Fruit fly (Drosophila melanogaster): Measurements from ENCODE around the gene GatC.

GatC gene

dm6 chr2L:13847625-13848024 lies 14.7 kb upstream of the GatC start, which contains the start of gene CG7953:
Gene CG7953 (plus strand): TSS chr2L:13847925.
- TF ChIP-seq Vsx2 (GFP tag; optimal IDR thresholded peaks at IDR 0.05; ENCODE audit: partially characterized antibody) (peak; percentile 3), Rel (GFP tag; optimal IDR thresholded peaks at IDR 0.05) (no peak), Rel (tag; optimal IDR thresholded peaks at IDR 0.05) (peak; percentile 70), N (GFP tag; optimal IDR thresholded peaks at IDR 0.05) (no peak)

dm6 chr2L:13846239-13846802 lies 13.4 kb upstream of the GatC start, which contains the start of gene CG7916:
Gene CG7916 (plus strand): TSS chr2L:13846752.
- TF ChIP-seq h (GFP tag; optimal IDR thresholded peaks at IDR 0.05) (peak; percentile 27), sage (GFP tag; optimal IDR thresholded peaks at IDR 0.05) (no peak)

dm6 chr2L:13845178-13845577 lies 12.3 kb upstream of the GatC start, which contains the start of gene CG8997:
Gene CG8997 (minus strand): TSS chr2L:13845325.
- TF ChIP-seq br (GFP tag; optimal IDR thresholded peaks at IDR 0.05) (peak; percentile 51), jim (GFP tag; optimal IDR thresholded peaks at IDR 0.05) (peak; percentile 36), rgr (GFP tag; optimal IDR thresholded peaks at IDR 0.05) (peak; percentile 7), N (GFP tag; optimal IDR thresholded peaks at IDR 0.05) (no peak), Hr83 (GFP tag; optimal IDR thresholded peaks at IDR 0.05; ENCODE audit: poor library complexity, severe bottlenecking) (peak; percentile 71), Jra (GFP tag; optimal IDR thresholded peaks at IDR 0.05) (peak; percentile 61), h (GFP tag; optimal IDR thresholded peaks at IDR 0.05) (peak; percentile 67), CrebA (GFP tag; optimal IDR thresholded peaks at IDR 0.05; ENCODE audit: borderline replicate concordance) (peak; percentile 57), CG32264 (GFP tag; optimal IDR thresholded peaks at IDR 0.05) (no peak), Abd-B (GFP tag; optimal IDR thresholded peaks at IDR 0.05) (no peak), dsf (GFP tag; optimal IDR thresholded peaks at IDR 0.05; ENCODE audit: borderline replicate concordance) (no peak), Hnf4 (GFP tag; optimal IDR thresholded peaks at IDR 0.05) (peak; percentile 58), Rel (GFP tag; optimal IDR thresholded peaks at IDR 0.05) (no peak), Rel (tag; optimal IDR thresholded peaks at IDR 0.05) (peak; percentile 23), OdsH (GFP tag; optimal IDR thresholded peaks at IDR 0.05) (peak; percentile 15), Vsx2 (GFP tag; optimal IDR thresholded peaks at IDR 0.05; ENCODE audit: partially characterized antibody) (peak; percentile 42), foxo (GFP tag; optimal IDR thresholded peaks at IDR 0.05) (peak in 1 of 2 experiments; percentile 5)

- no peak for TF ChIP-seq lola (GFP tag; optimal IDR thresholded peaks at IDR 0.05)
- no peak for TF ChIP-seq br (GFP tag; optimal IDR thresholded peaks at IDR 0.05)
- TF ChIP-seq Jra (GFP tag; optimal IDR thresholded peaks at IDR 0.05), result no peak
- no peak for TF ChIP-seq ey (GFP tag; optimal IDR thresholded peaks at IDR 0.05)
- TF ChIP-seq psq (GFP tag; optimal IDR thresholded peaks at IDR 0.05), result peak; percentile 18
- TF ChIP-seq woc (GFP tag; optimal IDR thresholded peaks at IDR 0.05), result no peak
- no peak for TF ChIP-seq Mio (GFP tag; optimal IDR thresholded peaks at IDR 0.05)
- TF ChIP-seq Hr83 (GFP tag; optimal IDR thresholded peaks at IDR 0.05; ENCODE audit: poor library complexity, severe bottlenecking), result no peak
- no peak for TF ChIP-seq dl (GFP tag; optimal IDR thresholded peaks at IDR 0.05; ENCODE audit: insufficient read depth in 1 of 2, partially characterized antibody in 2 of 2)
- peak; percentile 57 for TF ChIP-seq HLH106 (tag; optimal IDR thresholded peaks at IDR 0.05)
- TF ChIP-seq jim (GFP tag; optimal IDR thresholded peaks at IDR 0.05), result no peak
- TF ChIP-seq Hnf4 (GFP tag; optimal IDR thresholded peaks at IDR 0.05), result no peak
- no peak for TF ChIP-seq CG9705 (GFP tag; optimal IDR thresholded peaks at IDR 0.05)
- no peak for TF ChIP-seq Rel (GFP tag; optimal IDR thresholded peaks at IDR 0.05)
- peak; percentile 20 for TF ChIP-seq Rel (tag; optimal IDR thresholded peaks at IDR 0.05)
- TF ChIP-seq Dif (GFP tag; optimal IDR thresholded peaks at IDR 0.05; ENCODE audit: partially characterized antibody), result no peak
- no peak for TF ChIP-seq Vsx2 (GFP tag; optimal IDR thresholded peaks at IDR 0.05; ENCODE audit: partially characterized antibody)
- peak in 1 of 2 experiments; percentile 61 for TF ChIP-seq foxo (GFP tag; optimal IDR thresholded peaks at IDR 0.05)
- TF ChIP-seq usp (GFP tag; optimal IDR thresholded peaks at IDR 0.05), result no peak
- peak; percentile 53 for TF ChIP-seq h (GFP tag; optimal IDR thresholded peaks at IDR 0.05)
- TF ChIP-seq rgr (GFP tag; optimal IDR thresholded peaks at IDR 0.05), result peak; percentile 39
- no peak for TF ChIP-seq CG32264 (GFP tag; optimal IDR thresholded peaks at IDR 0.05)
- TF ChIP-seq Sp1 (GFP tag; optimal IDR thresholded peaks at IDR 0.05), result peak; percentile 62
- no peak for TF ChIP-seq Myc (optimal IDR thresholded peaks at IDR 0.05)
- TF ChIP-seq Hr78 (GFP tag; optimal IDR thresholded peaks at IDR 0.05), result no peak
- no peak for TF ChIP-seq tai (GFP tag; optimal IDR thresholded peaks at IDR 0.05)
- no peak for TF ChIP-seq CrebA (GFP tag; optimal IDR thresholded peaks at IDR 0.05; ENCODE audit: borderline replicate concordance)
- no peak for TF ChIP-seq sv (GFP tag; optimal IDR thresholded peaks at IDR 0.05)
- TF ChIP-seq dsf (GFP tag; optimal IDR thresholded peaks at IDR 0.05; ENCODE audit: borderline replicate concordance), result no peak
- no peak for TF ChIP-seq pan (optimal IDR thresholded peaks at IDR 0.05)
- no peak for TF ChIP-seq N (GFP tag; optimal IDR thresholded peaks at IDR 0.05)
- TF ChIP-seq Abd-B (GFP tag; optimal IDR thresholded peaks at IDR 0.05), result no peak
- no peak for TF ChIP-seq Dfd (GFP tag; optimal IDR thresholded peaks at IDR 0.05)
- TF ChIP-seq sage (GFP tag; optimal IDR thresholded peaks at IDR 0.05), result no peak
- peak; percentile 26 for TF ChIP-seq fru (GFP tag; optimal IDR thresholded peaks at IDR 0.05)
- peak; percentile 50 for TF ChIP-seq brk (GFP tag; optimal IDR thresholded peaks at IDR 0.05)
- TF ChIP-seq OdsH (GFP tag; optimal IDR thresholded peaks at IDR 0.05), result peak; percentile 50
- TF ChIP-seq dmrt93B (GFP tag; optimal IDR thresholded peaks at IDR 0.05), result no peak
- TF ChIP-seq GATAd (GFP tag; optimal IDR thresholded peaks at IDR 0.05), result no peak
These were observed 10.9 kb upstream of the GatC start, which contains the start of gene CG33306 for dm6 chr2L:13843692-13844284. Gene CG33306 (minus strand): TSS chr2L:13843742.
